Fruit fly (Drosophila melanogaster): ENCODE results near the gene Rpn3.

The Rpn3 gene

dm6 chr2L:19009130-19009529, 42.5 kb upstream of the Rpn3 start, which contains the start of gene RpL30 (continued):
- TF ChIP-seq CG12104 (GFP tag; optimal IDR thresholded peaks at IDR 0.05) (peak; percentile 91), pb (GFP tag; optimal IDR thresholded peaks at IDR 0.05) (peak; percentile 93), NK7.1 (GFP tag; optimal IDR thresholded peaks at IDR 0.05) (peak; percentile 90), CG12391 (tag; optimal IDR thresholded peaks at IDR 0.05) (peak; percentile 90), CG6813 (GFP tag; optimal IDR thresholded peaks at IDR 0.05) (peak; percentile 96), CG3726 (GFP tag; IDR thresholded peaks at IDR 0.05) (peak; percentile 81), ssp (GFP tag; IDR thresholded peaks at IDR 0.05) (peak; percentile 76), CG10321 (GFP tag; IDR thresholded peaks at IDR 0.05) (peak; percentile 66), exex (tag; optimal IDR thresholded peaks at IDR 0.05) (peak; percentile 81), CG4617 (GFP tag; optimal IDR thresholded peaks at IDR 0.05; ENCODE audit: borderline replicate concordance) (peak; percentile 79), Atf3 (GFP tag; optimal IDR thresholded peaks at IDR 0.05) (peak; percentile 57), az2 (GFP tag; optimal IDR thresholded peaks at IDR 0.05) (peak; percentile 79), CG8944 (GFP tag; optimal IDR thresholded peaks at IDR 0.05) (peak; percentile 73), nom (GFP tag; optimal IDR thresholded peaks at IDR 0.05) (peak; percentile 95), tup (GFP tag; optimal IDR thresholded peaks at IDR 0.05) (no peak), CG4360 (GFP tag; IDR thresholded peaks at IDR 0.05) (peak; percentile 70), CG11398 (GFP tag; optimal IDR thresholded peaks at IDR 0.05) (peak; percentile 94), fd96Cb (tag; optimal IDR thresholded peaks at IDR 0.05) (peak; percentile 51), CG2202 (tag; optimal IDR thresholded peaks at IDR 0.05) (peak; percentile 91), gsb-n (tag; optimal IDR thresholded peaks at IDR 0.05) (peak; percentile 91), oc (tag; optimal IDR thresholded peaks at IDR 0.05) (peak; percentile 75), Stat92E (GFP tag; optimal IDR thresholded peaks at IDR 0.05) (peak in 1 of 3 experiments; percentile 90), fd64A (GFP tag; optimal IDR thresholded peaks at IDR 0.05) (peak; percentile 93), CG7357 (GFP tag; IDR thresholded peaks at IDR 0.05) (peak; percentile 55; the same call in 2 of the 3 replicates), CG5245 (GFP tag; optimal IDR thresholded peaks at IDR 0.05) (peak; percentile 80), CoRest (tag; optimal IDR thresholded peaks at IDR 0.05) (peak; percentile 82), Eip74EF (GFP tag; optimal IDR thresholded peaks at IDR 0.05) (peak in 1 of 2 experiments; percentile 88), CG7745 (tag; optimal IDR thresholded peaks at IDR 0.05) (peak; percentile 71), Taf1 (GFP tag; IDR thresholded peaks at IDR 0.05) (peak; percentile 37; the same call in 1 of the 2 replicates), bcd (GFP tag; optimal IDR thresholded peaks at IDR 0.05) (peak; percentile 94), ab (GFP tag; optimal IDR thresholded peaks at IDR 0.05) (peak; percentile 35), CG11456 (GFP tag; IDR thresholded peaks at IDR 0.05) (peak; percentile 93), phol (tag; optimal IDR thresholded peaks at IDR 0.05) (peak; percentile 91), tin (GFP tag; optimal IDR thresholded peaks at IDR 0.05) (peak; percentile 80), jing (GFP tag; optimal IDR thresholded peaks at IDR 0.05) (peak; percentile 66), CG16863 (GFP tag; optimal IDR thresholded peaks at IDR 0.05) (peak; percentile 86), Hand (GFP tag; optimal IDR thresholded peaks at IDR 0.05) (peak; percentile 91), knrl (GFP tag; IDR thresholded peaks at IDR 0.05; ENCODE audit: partially characterized antibody) (peak; percentile 74), Dad (GFP tag; optimal IDR thresholded peaks at IDR 0.05) (peak; percentile 93), Elba2 (GFP tag; optimal IDR thresholded peaks at IDR 0.05) (peak; percentile 70), CG30431 (GFP tag; optimal IDR thresholded peaks at IDR 0.05) (peak; percentile 79), hb (GFP tag; IDR thresholded peaks at IDR 0.05; ENCODE audit: partially characterized antibody) (no peak), nerfin-2 (GFP tag; IDR thresholded peaks at IDR 0.05; ENCODE audit: partially characterized antibody) (no peak), Bgb (GFP tag; IDR thresholded peaks at IDR 0.05; ENCODE audit: partially characterized antibody) (peak; percentile 76), MBD-R2 (GFP tag; IDR thresholded peaks at IDR 0.05) (peak; percentile 77), wek (GFP tag; optimal IDR thresholded peaks at IDR 0.05) (peak; percentile 90), CHES-1-like (GFP tag; optimal IDR thresholded peaks at IDR 0.05) (peak; percentile 96), CG7556 (GFP tag; optimal IDR thresholded peaks at IDR 0.05) (peak; percentile 82), CG9727 (GFP tag; optimal IDR thresholded peaks at IDR 0.05) (peak; percentile 95)
